Worm (Caenorhabditis elegans): ENCODE results near the gene srt-16.
"Not testable (repeated sequence)": the region's sequence is repeated elsewhere in the genome, so short reads cannot be mapped to it uniquely, and the experiment has no call there.

Gene srt-16

DNA sequence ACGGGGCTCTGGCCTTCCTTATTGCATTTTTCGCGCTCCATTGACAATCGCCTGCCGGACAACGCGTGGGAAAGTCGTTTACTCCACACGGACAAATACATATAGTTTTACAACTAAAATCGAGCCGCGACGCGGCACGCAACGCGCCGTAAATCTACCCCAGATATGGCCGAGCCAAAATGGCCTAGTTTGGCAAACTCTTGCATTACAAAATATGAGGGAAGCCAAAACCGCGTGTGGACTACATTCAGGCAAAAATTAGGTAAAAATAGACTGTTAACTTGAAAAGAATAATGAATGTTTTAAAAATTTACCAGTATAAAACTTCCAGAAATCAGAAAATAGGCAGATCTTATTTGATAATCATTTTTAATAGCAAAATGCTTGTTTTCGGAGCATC lies at the start of gene srt-16:
Gene srt-16, minus strand, starts transcription at position 101 of the 400 bp plus-strand sequence.
- TF ChIP-seq dao-5, him-1, W03F9.2 (tag; optimal IDR thresholded peaks at IDR 0.05): not testable (repeated sequence)

- TF ChIP-seq W03F9.2 (tag; optimal IDR thresholded peaks at IDR 0.05) (no peak), him-1 (tag; optimal IDR thresholded peaks at IDR 0.05) (no peak), dao-5 (tag; optimal IDR thresholded peaks at IDR 0.05) (no peak)
Measured at ce11 chrV:3113751-3114150, 49.4 kb upstream of the srt-16 start, which contains the start of gene Y73C8C.8. Gene Y73C8C.8, minus strand, starts transcription at chrV:3113851.

DNA sequence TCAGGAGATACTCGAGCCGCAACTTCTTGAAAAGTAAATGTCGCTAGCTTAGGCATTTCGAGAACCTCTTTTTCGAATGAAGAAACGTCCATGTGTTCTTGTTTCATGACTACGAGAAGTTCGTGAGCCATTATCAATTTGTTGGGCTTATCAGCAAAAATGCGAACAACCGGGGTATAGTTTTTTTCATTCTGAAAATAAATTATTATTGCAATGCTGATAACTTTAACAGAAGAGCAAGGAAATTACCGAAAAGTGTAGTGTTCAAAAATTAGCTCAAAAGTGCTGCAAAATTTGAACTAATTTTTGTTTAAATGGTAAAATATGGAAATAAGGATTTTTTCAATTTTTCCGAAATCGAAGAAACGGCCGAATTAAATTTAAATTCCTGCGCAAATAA lies 47.9 kb upstream of the srt-16 start:
- TF ChIP-seq him-1 (tag; optimal IDR thresholded peaks at IDR 0.05) (no peak), dao-5 (tag; optimal IDR thresholded peaks at IDR 0.05) (no peak), W03F9.2 (tag; optimal IDR thresholded peaks at IDR 0.05) (no peak)

ce11 chrV:3107450-3107849 lies 43.1 kb upstream of the srt-16 start, which contains the start of gene str-68:
Gene str-68, minus strand, starts transcription at chrV:3107550.
- TF ChIP-seq him-1 (tag; optimal IDR thresholded peaks at IDR 0.05), result no peak
- TF ChIP-seq dao-5 (tag; optimal IDR thresholded peaks at IDR 0.05), result no peak
- TF ChIP-seq W03F9.2 (tag; optimal IDR thresholded peaks at IDR 0.05), result no peak

ce11 chrV:3106785-3107184 lies 42.5 kb upstream of the srt-16 start:
- no peak for TF ChIP-seq W03F9.2 (tag; optimal IDR thresholded peaks at IDR 0.05)
- no peak for TF ChIP-seq him-1 (tag; optimal IDR thresholded peaks at IDR 0.05)
- no peak for TF ChIP-seq dao-5 (tag; optimal IDR thresholded peaks at IDR 0.05)

DNA sequence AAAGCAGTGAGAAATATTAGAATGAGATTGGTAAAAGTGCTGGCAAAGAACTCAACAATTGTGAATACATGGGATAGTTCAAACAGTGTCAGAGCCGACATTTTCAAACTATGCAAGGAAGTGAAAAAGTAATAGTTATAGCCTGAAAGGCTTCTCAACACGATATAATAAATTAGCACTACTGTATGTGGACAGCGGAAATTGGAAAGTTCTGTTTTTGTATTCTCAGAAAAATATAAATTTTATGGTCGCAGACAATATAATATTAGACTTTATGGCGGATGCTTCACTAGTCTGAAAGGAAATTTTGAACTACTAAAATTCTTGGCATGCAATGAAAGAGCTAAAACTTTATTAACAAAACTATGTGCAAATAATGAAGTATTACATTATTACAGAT lies 41.5 kb upstream of the srt-16 start, which contains the start of gene str-69:
Gene str-69, minus strand, starts transcription at position 101 of the 400 bp plus-strand sequence.
- TF ChIP-seq him-1 (tag; optimal IDR thresholded peaks at IDR 0.05) (no peak), dao-5 (tag; optimal IDR thresholded peaks at IDR 0.05) (no peak), W03F9.2 (tag; optimal IDR thresholded peaks at IDR 0.05) (no peak)

- TF ChIP-seq dao-5 (tag; optimal IDR thresholded peaks at IDR 0.05) (no peak), W03F9.2 (tag; optimal IDR thresholded peaks at IDR 0.05) (no peak), him-1 (tag; optimal IDR thresholded peaks at IDR 0.05) (no peak)
Measured at ce11 chrV:3104134-3104533, 39.8 kb upstream of the srt-16 start, which contains the start of gene str-66. Gene str-66, minus strand, starts transcription at chrV:3104234.

- TF ChIP-seq W03F9.2, dao-5, him-1 (tag; optimal IDR thresholded peaks at IDR 0.05): not testable (repeated sequence)
Measured at ce11 chrV:3102049-3102448, 37.7 kb upstream of the srt-16 start, which contains the start of gene Y73C8C.4. Gene Y73C8C.4, minus strand, starts transcription at chrV:3102149.

- TF ChIP-seq dao-5 (tag; optimal IDR thresholded peaks at IDR 0.05), result no peak
- TF ChIP-seq W03F9.2 (tag; optimal IDR thresholded peaks at IDR 0.05), result no peak
- TF ChIP-seq him-1 (tag; optimal IDR thresholded peaks at IDR 0.05), result no peak
Measured at ce11 chrV:3100527-3100926, 36.2 kb upstream of the srt-16 start.

- TF ChIP-seq him-1 (tag; optimal IDR thresholded peaks at IDR 0.05) (no peak), dao-5 (tag; optimal IDR thresholded peaks at IDR 0.05) (no peak), W03F9.2 (tag; optimal IDR thresholded peaks at IDR 0.05) (no peak)
Measured at ce11 chrV:3094351-3094750, 30.0 kb upstream of the srt-16 start, which contains the start of gene cyp-33C9. Gene cyp-33C9, minus strand, starts transcription at chrV:3094561.

ce11 chrV:3088768-3089167 lies 24.4 kb upstream of the srt-16 start, which contains the start of gene acs-21:
Gene acs-21, plus strand, starts transcription at chrV:3089068.
- TF ChIP-seq dao-5 (tag; optimal IDR thresholded peaks at IDR 0.05), result no peak
- TF ChIP-seq him-1 (tag; optimal IDR thresholded peaks at IDR 0.05), result no peak
- TF ChIP-seq W03F9.2 (tag; optimal IDR thresholded peaks at IDR 0.05), result no peak

- no peak for TF ChIP-seq W03F9.2 (tag; optimal IDR thresholded peaks at IDR 0.05)
- no peak for TF ChIP-seq him-1 (tag; optimal IDR thresholded peaks at IDR 0.05)
- TF ChIP-seq dao-5 (tag; optimal IDR thresholded peaks at IDR 0.05), result no peak
Measured at ce11 chrV:3086260-3086659, 21.9 kb upstream of the srt-16 start, which contains the start of gene srt-8. Gene srt-8, plus strand, starts transcription at chrV:3086560.

DNA sequence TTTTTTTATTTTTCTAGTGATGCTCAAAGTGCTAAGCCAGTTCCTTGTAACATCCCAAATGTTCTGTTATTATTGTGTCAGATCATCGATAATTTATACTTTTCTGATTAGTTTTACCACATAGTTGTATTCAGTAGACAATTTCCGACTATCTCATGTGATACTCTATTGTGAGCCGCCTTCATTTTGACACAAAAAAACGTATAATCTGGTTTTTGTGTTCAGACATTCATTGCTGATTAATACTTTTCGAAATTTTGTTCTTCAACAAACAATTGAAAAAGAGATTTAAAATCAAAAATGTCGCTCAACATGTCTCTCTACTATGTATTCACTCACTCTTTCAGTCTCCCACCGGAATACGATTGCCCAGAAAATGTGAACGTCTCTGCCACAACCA lies 17.2 kb upstream of the srt-16 start, which contains the start of gene srt-7:
Gene srt-7, plus strand, starts transcription at position 301 of the 400 bp plus-strand sequence.
- TF ChIP-seq dao-5 (tag; optimal IDR thresholded peaks at IDR 0.05) (no peak), W03F9.2 (tag; optimal IDR thresholded peaks at IDR 0.05) (no peak), him-1 (tag; optimal IDR thresholded peaks at IDR 0.05) (no peak)

- TF ChIP-seq him-1 (tag; optimal IDR thresholded peaks at IDR 0.05) (no peak), W03F9.2 (tag; optimal IDR thresholded peaks at IDR 0.05) (no peak), dao-5 (tag; optimal IDR thresholded peaks at IDR 0.05) (no peak)
Measured at ce11 chrV:3080792-3081191, 16.5 kb upstream of the srt-16 start, which contains the start of gene srt-5. Gene srt-5, minus strand, starts transcription at chrV:3080892.

- TF ChIP-seq W03F9.2 (tag; optimal IDR thresholded peaks at IDR 0.05) (no peak), him-1 (tag; optimal IDR thresholded peaks at IDR 0.05) (no peak)
Measured at ce11 chrV:3071548-3071947, 7.2 kb upstream of the srt-16 start, which contains the start of gene C50H11.13. Gene C50H11.13, minus strand, starts transcription at chrV:3071648.

Measured in whole organism, L4/young adult.